Worm (Caenorhabditis elegans) whole organism, L4 larva: Measurements from ENCODE around the gene cyn-1.

Source experiments
- F37D6.2 ChIP-seq: sonication (generic microtip); optimal IDR thresholded peaks from 2 replicates; lab custom pipeline; 2016; ENCODE audit warnings: mild to moderate bottlenecking, missing genetic modification characterization, missing compliant biosample characterization
- F44E2.7 ChIP-seq: fragments of 200-800 bp; sonication (Bioruptor generic); IDR thresholded peaks from 2 replicates; pipeline ENCODE4 v2.1.2; 2022; ENCODE audit warnings: missing genetic modification characterization, missing compliant biosample characterization
- R02D3.7 ChIP-seq: fragments of 150-350 bp; sonication (generic microtip); optimal IDR thresholded peaks from 3 replicates; lab custom pipeline; 2014; ENCODE audit warnings: missing biosample characterization, missing genetic modification characterization
- Y5F2A.4 ChIP-seq: fragments of 200-800 bp; sonication (Bioruptor generic); optimal IDR thresholded peaks from 2 replicates; lab custom pipeline; 2018; ENCODE audit warnings: mild to moderate bottlenecking, missing genetic modification characterization, missing compliant biosample characterization
- Y75B8A.6 ChIP-seq: fragments of 200-800 bp; sonication (Bioruptor generic); IDR thresholded peaks from 2 replicates; pipeline ENCODE4 v1.3.6; 2022; ENCODE audit warnings: missing genetic modification reagents, missing genetic modification characterization, missing compliant biosample characterization
- aly-2 ChIP-seq: sonication (generic microtip); optimal IDR thresholded peaks from 2 replicates; lab custom pipeline; 2018; ENCODE audit warnings: missing biosample characterization, missing genetic modification characterization
- ama-1 ChIP-seq: fragments of 150-350 bp; optimal IDR thresholded peaks from 2 replicates; lab custom pipeline; 2014; ENCODE audit warnings: inconsistent platforms, mixed read lengths
- arid-1 ChIP-seq: fragments of 200-800 bp; sonication (Bioruptor generic); conservative IDR thresholded peaks from 2 replicates; pipeline ENCODE4 v1.3.6; 2022; ENCODE audit warnings: missing genetic modification reagents, missing genetic modification characterization, missing compliant biosample characterization
- ceh-20 ChIP-seq: fragments of 200-800 bp; sonication (Bioruptor generic); IDR thresholded peaks from 2 replicates; pipeline ENCODE4 v1.3.6; 2022; ENCODE audit warnings: missing genetic modification reagents, missing genetic modification characterization, missing compliant biosample characterization
- ceh-28 ChIP-seq: fragments of 150-350 bp; optimal IDR thresholded peaks from 2 replicates; lab custom pipeline; 2014; ENCODE audit warnings: missing biosample characterization, missing genetic modification reagents, missing genetic modification characterization
- ceh-62 ChIP-seq: sonication (generic microtip); optimal IDR thresholded peaks from 2 replicates; lab custom pipeline; 2017; ENCODE audit warnings: missing biosample characterization, missing genetic modification characterization
- daf-8 ChIP-seq: fragments of 200-800 bp; sonication (Bioruptor generic); IDR thresholded peaks from 2 replicates; pipeline ENCODE4 v1.3.6; 2022; ENCODE audit warnings: missing genetic modification characterization, missing compliant biosample characterization
- dpl-1 ChIP-seq: fragments of 150-350 bp; optimal IDR thresholded peaks from 2 replicates; lab custom pipeline; 2014; ENCODE audit warnings: missing biosample characterization, missing genetic modification reagents, missing genetic modification characterization
- duxl-1 ChIP-seq: sonication (generic microtip); optimal IDR thresholded peaks from 2 replicates; lab custom pipeline; 2016; ENCODE audit warnings: mild to moderate bottlenecking, missing genetic modification characterization, moderate library complexity, missing compliant biosample characterization; ENCODE audit not compliant: poor library complexity
- fos-1 ChIP-seq: fragments of 150-350 bp; optimal IDR thresholded peaks from 2 replicates; lab custom pipeline; 2014; ENCODE audit warnings: missing biosample characterization, missing genetic modification characterization
- hif-1 ChIP-seq, 2 experiments: sonication (generic microtip); optimal IDR thresholded peaks; 2 replicates each; lab custom pipeline; 2016 to 2017; ENCODE audit warnings: missing compliant biosample characterization in 2 of 2, missing genetic modification characterization in 2 of 2, missing genetic modification reagents in 2 of 2, missing genotype in 2 of 2, mild to moderate bottlenecking in 1 of 2
- hlh-11 ChIP-seq: fragments of 200-800 bp; sonication (Bioruptor generic); optimal IDR thresholded peaks from 2 replicates; lab custom pipeline; 2018; ENCODE audit warnings: mild to moderate bottlenecking, missing genetic modification characterization, missing compliant biosample characterization
- hmg-1.1 ChIP-seq: fragments of 200-800 bp; sonication (Bioruptor generic); IDR thresholded peaks from 2 replicates; pipeline ENCODE4 v1.3.6; 2022; ENCODE audit warnings: missing genetic modification reagents, missing genetic modification characterization, missing compliant biosample characterization
- lin-1 ChIP-seq: fragments of 200-800 bp; sonication (Bioruptor generic); IDR thresholded peaks from 2 replicates; pipeline ENCODE4 v1.3.6; 2022; ENCODE audit warnings: missing genetic modification reagents, missing genetic modification characterization, missing compliant biosample characterization
- mdl-1 ChIP-seq, 2 experiments: fragments of 150-350 bp in 1 of 2; sonication (generic microtip) in 1 of 2; optimal IDR thresholded peaks; 2 replicates each; lab custom pipeline; 2014 to 2017; ENCODE audit warnings: missing biosample characterization in 2 of 2, missing genetic modification characterization in 2 of 2
- mes-2 ChIP-seq: sonication (generic microtip); optimal IDR thresholded peaks from 2 replicates; lab custom pipeline; 2016; ENCODE audit warnings: missing genotype, mild to moderate bottlenecking, missing genetic modification characterization, missing compliant biosample characterization; ENCODE audit not compliant: poor library complexity, severe bottlenecking
- mxl-2 ChIP-seq: fragments of 200-800 bp; sonication (Bioruptor generic); conservative IDR thresholded peaks from 2 replicates; pipeline ENCODE4 v1.3.6; 2022; ENCODE audit warnings: missing genetic modification reagents, missing genetic modification characterization, missing compliant biosample characterization
- mxl-3 ChIP-seq: fragments of 200-800 bp; sonication (Bioruptor generic); optimal IDR thresholded peaks from 2 replicates; lab custom pipeline; 2018; ENCODE audit warnings: mild to moderate bottlenecking, missing genetic modification characterization, missing compliant biosample characterization
- nhr-102 ChIP-seq: sonication (generic microtip); optimal IDR thresholded peaks from 2 replicates; lab custom pipeline; 2016; ENCODE audit warnings: mild to moderate bottlenecking, missing genetic modification characterization, moderate library complexity, missing compliant biosample characterization
- nhr-111 ChIP-seq: fragments of 200-800 bp; sonication (Bioruptor generic); optimal IDR thresholded peaks from 2 replicates; lab custom pipeline; 2018; ENCODE audit warnings: mild to moderate bottlenecking, missing genetic modification characterization, missing compliant biosample characterization
- nhr-237 ChIP-seq: sonication (generic microtip); optimal IDR thresholded peaks from 2 replicates; lab custom pipeline; 2017; ENCODE audit warnings: missing biosample characterization, missing genetic modification characterization
- nhr-28 ChIP-seq: fragments of 150-350 bp; optimal IDR thresholded peaks from 2 replicates; lab custom pipeline; 2014; ENCODE audit warnings: missing biosample characterization, missing genetic modification characterization
- nhr-48 ChIP-seq: sonication (generic microtip); optimal IDR thresholded peaks from 2 replicates; lab custom pipeline; 2016; ENCODE audit warnings: mild to moderate bottlenecking, missing genetic modification characterization, missing compliant biosample characterization
- nhr-6 ChIP-seq: fragments of 150-350 bp; optimal IDR thresholded peaks from 2 replicates; lab custom pipeline; 2014; ENCODE audit warnings: missing biosample characterization, missing genetic modification characterization
- nhr-76 ChIP-seq: fragments of 150-350 bp; optimal IDR thresholded peaks from 2 replicates; lab custom pipeline; 2014; ENCODE audit warnings: missing biosample characterization, missing genetic modification characterization
- nhr-77 ChIP-seq: fragments of 150-350 bp; optimal IDR thresholded peaks from 2 replicates; lab custom pipeline; 2014; ENCODE audit warnings: missing biosample characterization, missing genetic modification characterization
- rbr-2 ChIP-seq: sonication (generic microtip); optimal IDR thresholded peaks from 2 replicates; lab custom pipeline; 2016; ENCODE audit warnings: missing genotype, missing genetic modification characterization, missing compliant biosample characterization
- skn-1 ChIP-seq: fragments of 150-350 bp; optimal IDR thresholded peaks from 2 replicates; lab custom pipeline; 2014; ENCODE audit warnings: missing biosample characterization, missing genetic modification characterization
- snpc-1.2 ChIP-seq: fragments of 200-800 bp; sonication (Bioruptor generic); IDR thresholded peaks from 2 replicates; pipeline ENCODE4 v1.3.6; 2022; ENCODE audit warnings: missing genetic modification reagents, missing genetic modification characterization, missing compliant biosample characterization
- snpc-4 ChIP-seq: fragments of 150-350 bp; optimal IDR thresholded peaks from 2 replicates; lab custom pipeline; 2014; ENCODE audit warnings: missing biosample characterization, missing genetic modification characterization
- spr-3 ChIP-seq: fragments of 200-800 bp; sonication (Bioruptor generic); optimal IDR thresholded peaks from 2 replicates; lab custom pipeline; 2018; ENCODE audit warnings: mild to moderate bottlenecking, missing genetic modification characterization, missing compliant biosample characterization
- tag-97 ChIP-seq: fragments of 200-800 bp; sonication (Bioruptor generic); IDR thresholded peaks from 2 replicates; pipeline ENCODE4 v1.3.6; 2022; ENCODE audit warnings: missing genetic modification characterization, missing compliant biosample characterization
- unc-130 ChIP-seq: sonication (generic microtip); optimal IDR thresholded peaks from 2 replicates; lab custom pipeline; 2016; ENCODE audit warnings: missing genetic modification reagents, missing genetic modification characterization, missing compliant biosample characterization
- unc-62 ChIP-seq, 3 experiments: fragments of 150-350 bp in 1 of 3; sonication (generic microtip); optimal IDR thresholded peaks in 2 of 3; peaks in 1 of 3; 1 replicate in 1 of 3; 2 replicates in 2 of 3; lab custom pipeline; 2014 to 2017; ENCODE audit warnings: missing biosample characterization in 3 of 3, missing genetic modification characterization in 3 of 3, missing genetic modification reagents in 3 of 3, missing genotype in 1 of 3
- vab-7 ChIP-seq: fragments of 200-800 bp; sonication (Bioruptor generic); IDR thresholded peaks from 2 replicates; pipeline ENCODE4 v1.3.6; 2022; ENCODE audit warnings: missing genetic modification reagents, missing genetic modification characterization, missing compliant biosample characterization
- zfp-3 ChIP-seq: fragments of 200-800 bp; sonication (Bioruptor generic); conservative IDR thresholded peaks from 2 replicates; pipeline ENCODE4 v1.3.6; 2022; ENCODE audit warnings: missing genetic modification reagents, missing genetic modification characterization, missing compliant biosample characterization
- zip-2 ChIP-seq: fragments of 150-350 bp; optimal IDR thresholded peaks from 2 replicates; lab custom pipeline; 2014; ENCODE audit warnings: missing biosample characterization, missing genetic modification characterization

Gene cyn-1

ce11 chrV:14333116-14333515 lies 22.8 kb upstream of the cyn-1 start, which contains the start of gene srm-4 (continued):
- TF ChIP-seq lin-1 (GFP tag; lab: Robert Waterston, UW) = no peak

DNA sequence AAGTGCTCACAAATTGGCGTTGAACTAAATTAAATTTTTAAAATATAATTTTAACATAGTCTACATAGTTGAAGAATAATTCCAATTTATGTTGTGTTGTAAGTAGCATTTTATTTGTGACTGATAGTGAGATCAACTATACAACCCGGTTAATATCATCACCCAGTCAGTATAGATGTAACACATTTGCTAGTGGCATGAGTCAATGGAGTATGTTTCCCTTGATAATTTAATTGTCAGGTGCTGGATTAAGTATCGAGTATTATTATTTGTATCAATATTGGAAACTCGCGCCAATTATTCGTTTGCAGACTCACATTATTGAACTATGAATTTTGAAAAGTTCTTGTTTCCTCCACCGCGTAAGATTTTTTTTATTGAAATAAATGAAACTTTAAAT lies 21.0 kb upstream of the cyn-1 start, which contains the start of gene srm-5:
TSS of gene srm-5 (plus strand) at position 301 of the 400 bp plus-strand sequence.
- TF ChIP-seq zip-2 (tag; lab: Kevin White, UChicago) (no peak), spr-3 (GFP tag; lab: Kevin White, UChicago) (no peak), nhr-111 (GFP tag; lab: Kevin White, UChicago) (no peak), duxl-1 (no peak), snpc-4 (tag; lab: Kevin White, UChicago) (no peak), F37D6.2 (tag; lab: Kevin White, UChicago) (no peak), snpc-1.2 (GFP tag; lab: Robert Waterston, UW) (no peak), nhr-76 (no peak), mes-2 (tag; lab: Kevin White, UChicago) (no peak), ceh-62 (tag; lab: Kevin White, UChicago) (no peak)
- TF ChIP-seq, all 104 proteins: peak for 0

ce11 chrV:14336655-14337054 lies 19.2 kb upstream of the cyn-1 start, which contains the start of gene srm-6:
TSS of gene srm-6 (plus strand) at chrV:14336955.
- TF ChIP-seq arid-1 (GFP tag; lab: Robert Waterston, UW) (no peak), mdl-1 (tag; optimal IDR thresholded peaks at IDR 0.05; lab: Kevin White, UChicago) (no peak), ceh-20 (GFP tag; lab: Robert Waterston, UW) (no peak), skn-1 (tag; lab: Kevin White, UChicago) (no peak), unc-130 (GFP tag; lab: Kevin White, UChicago) (no peak), tag-97 (GFP tag; lab: Robert Waterston, UW) (no peak), dpl-1 (GFP tag; lab: Kevin White, UChicago) (no peak), nhr-28 (no peak)

- TF ChIP-seq unc-62 (GFP tag; optimal IDR thresholded peaks at IDR 0.05 in 1 of 2; lab: Kevin White, UChicago) (peak in 1 of 2 experiments; percentile 79), unc-62 (tag; optimal IDR thresholded peaks at IDR 0.05; lab: Kevin White, UChicago) (no peak), Y75B8A.6 (GFP tag; lab: Robert Waterston, UW) (no peak), daf-8 (GFP tag; lab: Robert Waterston, UW) (no peak)
- TF ChIP-seq, all 104 proteins: peak for 1
Observed at ce11 chrV:14341672-14342071, 14.2 kb upstream of the cyn-1 start, which contains the start of gene F47B8.10. TSS of gene F47B8.10 (plus strand) at chrV:14341972.

DNA sequence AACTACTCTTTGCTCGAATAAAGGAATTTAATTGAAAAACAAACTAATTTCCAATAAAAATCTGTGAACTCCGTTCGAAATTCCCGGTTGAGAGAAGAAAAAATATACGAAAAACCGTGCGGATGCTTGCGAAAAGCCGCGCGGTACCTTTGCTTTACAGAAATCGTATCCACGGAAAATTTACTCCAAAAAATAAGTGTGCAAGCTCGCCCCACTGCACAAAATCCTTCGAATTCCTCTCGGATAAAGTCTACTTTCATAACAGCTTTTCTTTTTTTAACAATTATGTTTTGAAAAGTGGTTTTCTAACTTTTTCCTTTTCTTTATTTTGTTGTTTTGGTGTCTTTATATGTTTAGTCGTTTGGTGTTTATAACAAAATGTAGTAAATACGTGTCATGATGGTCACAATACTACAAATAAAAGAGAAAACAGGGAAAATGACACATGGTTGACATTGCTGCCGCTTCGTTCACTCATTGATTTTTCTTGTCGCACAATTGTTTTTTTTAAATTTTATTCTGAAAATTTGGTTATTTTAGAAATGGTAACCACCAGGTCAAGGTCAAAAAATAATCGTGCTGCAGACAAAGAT lies 8.5 kb upstream of the cyn-1 start, which contains the start of gene cept-2:
TSS of gene cept-2 (plus strand) at position 533 of the 593 bp plus-strand sequence.
- TF ChIP-seq ama-1 (lab: Kevin White, UChicago) (no peak), Y5F2A.4 (GFP tag; lab: Kevin White, UChicago) (no peak), nhr-77 (tag; lab: Kevin White, UChicago) (peak; percentile 95), fos-1 (tag; lab: Kevin White, UChicago) (no peak), nhr-48 (tag; lab: Kevin White, UChicago) (no peak), rbr-2 (tag; lab: Kevin White, UChicago) (peak; percentile 94), ceh-20 (GFP tag; lab: Robert Waterston, UW) (peak; percentile 88), F44E2.7 (no peak), nhr-111 (GFP tag; lab: Kevin White, UChicago) (no peak), unc-130 (GFP tag; lab: Kevin White, UChicago) (peak; percentile 80), hlh-11 (peak; percentile 85), hif-1 (tag; optimal IDR thresholded peaks at IDR 0.05; lab: Kevin White, UChicago) (peak in 1 of 2 experiments; percentile 85), R02D3.7 (tag; lab: Kevin White, UChicago) (no peak), zfp-3 (GFP tag; lab: Robert Waterston, UW) (0 out of 2 replicates have a peak, but pooled peaks have one; percentile 48), F37D6.2 (tag; lab: Kevin White, UChicago) (no peak), lin-1 (GFP tag; lab: Robert Waterston, UW) (no peak), mxl-2 (no peak), nhr-237 (tag; lab: Kevin White, UChicago) (no peak), nhr-6 (tag; lab: Kevin White, UChicago) (peak; percentile 100), mxl-3 (peak; percentile 50), arid-1 (GFP tag; lab: Robert Waterston, UW) (no peak), nhr-102 (no peak), hmg-1.1 (GFP tag; lab: Robert Waterston, UW) (peak; percentile 85), vab-7 (GFP tag; lab: Robert Waterston, UW) (peak; percentile 79), aly-2 (no peak), ceh-28 (tag; lab: Kevin White, UChicago) (no peak)
